Fruit fly (Drosophila melanogaster) whole organism, embryonic: Measurements from ENCODE around the gene mbm.

Experiments used
- B-H2 ChIP-seq: fragments of 200-800 bp; sonication (Bioruptor generic); optimal IDR thresholded peaks from 2 replicates; lab custom pipeline; 2018; ENCODE audit warnings: missing biosample characterization, mild to moderate bottlenecking, missing genetic modification characterization
- Bdp1 ChIP-seq: fragments of 200-800 bp; sonication (Bioruptor generic); optimal IDR thresholded peaks from 3 replicates; lab custom pipeline; 2016; ENCODE audit warnings: missing biosample characterization, missing genetic modification characterization
- Bgb ChIP-seq: fragments of 200-800 bp; sonication (Bioruptor generic); IDR thresholded peaks from 2 replicates; pipeline ENCODE4 v1.3.6; 2022; ENCODE audit warnings: missing biosample characterization, missing genetic modification characterization; ENCODE audit not compliant: partially characterized antibody
- Blimp-1 ChIP-seq: fragments of 200-800 bp; sonication (Bioruptor generic); optimal IDR thresholded peaks from 3 replicates; lab custom pipeline; 2018; ENCODE audit warnings: missing biosample characterization, missing genetic modification characterization, mild to moderate bottlenecking, moderate library complexity, missing genetic modification reagents
- BtbVII ChIP-seq: fragments of 200-800 bp; sonication (Bioruptor generic); optimal IDR thresholded peaks from 3 replicates; lab custom pipeline; 2017; ENCODE audit warnings: missing biosample characterization, mild to moderate bottlenecking, missing genetic modification characterization
- CG10147 ChIP-seq: fragments of 200-800 bp; sonication (Bioruptor generic); optimal IDR thresholded peaks from 2 replicates; lab custom pipeline; 2019; ENCODE audit warnings: missing biosample characterization, mild to moderate bottlenecking, missing genetic modification characterization, moderate library complexity
- CG10654 ChIP-seq: fragments of 200-800 bp; sonication (Bioruptor generic); optimal IDR thresholded peaks from 2 replicates; lab custom pipeline; 2016; ENCODE audit warnings: missing biosample characterization, missing genetic modification characterization
- CG11247 ChIP-seq: fragments of 200-800 bp; sonication (Bioruptor generic); IDR thresholded peaks from 2 replicates; pipeline ENCODE4 v1.3.6; 2022; ENCODE audit warnings: missing biosample characterization, missing genetic modification characterization
- CG12219 ChIP-seq: fragments of 200-800 bp; sonication (Bioruptor generic); optimal IDR thresholded peaks from 3 replicates; lab custom pipeline; 2018; ENCODE audit warnings: missing biosample characterization, mild to moderate bottlenecking, missing genetic modification characterization
- CG13123 ChIP-seq: fragments of 200-800 bp; sonication (Bioruptor generic); optimal IDR thresholded peaks from 2 replicates; lab custom pipeline; 2016; ENCODE audit warnings: missing biosample characterization, missing genetic modification characterization
- CG14014 ChIP-seq: fragments of 200-800 bp; sonication (Bioruptor generic); IDR thresholded peaks from 2 replicates; pipeline ENCODE4 v1.3.6; 2022; ENCODE audit warnings: missing biosample characterization, missing genetic modification characterization
- CG15011 ChIP-seq: fragments of 200-800 bp; sonication (Bioruptor generic); optimal IDR thresholded peaks from 3 replicates; lab custom pipeline; 2018; ENCODE audit warnings: missing biosample characterization, mild to moderate bottlenecking, missing genetic modification characterization
- CG15073 ChIP-seq: fragments of 200-800 bp; sonication (Bioruptor generic); optimal IDR thresholded peaks from 2 replicates; lab custom pipeline; 2016; ENCODE audit warnings: missing biosample characterization, missing genetic modification characterization
- CG15479 ChIP-seq: fragments of 200-800 bp; sonication (Bioruptor generic); optimal IDR thresholded peaks from 3 replicates; lab custom pipeline; 2019; ENCODE audit warnings: missing biosample characterization, mild to moderate bottlenecking, missing genetic modification characterization, moderate library complexity
- CG17359 ChIP-seq: fragments of 200-800 bp; sonication (Bioruptor generic); optimal IDR thresholded peaks from 3 replicates; lab custom pipeline; 2018; ENCODE audit warnings: missing biosample characterization, mild to moderate bottlenecking, missing genetic modification characterization, moderate library complexity
- CG17612 ChIP-seq: fragments of 200-800 bp; sonication (Bioruptor generic); IDR thresholded peaks from 2 replicates; pipeline ENCODE4 v1.3.6; 2022; ENCODE audit warnings: missing biosample characterization, missing genetic modification characterization
- CG18476 ChIP-seq: fragments of 200-800 bp; sonication (Bioruptor generic); optimal IDR thresholded peaks from 2 replicates; lab custom pipeline; 2016; ENCODE audit warnings: missing biosample characterization, mild to moderate bottlenecking, missing genetic modification characterization
- CG2116 ChIP-seq: fragments of 200-800 bp; sonication (Bioruptor generic); optimal IDR thresholded peaks from 3 replicates; lab custom pipeline; 2018; ENCODE audit warnings: missing biosample characterization, mild to moderate bottlenecking, missing genetic modification characterization
- CG4820 ChIP-seq: fragments of 200-800 bp; sonication (Bioruptor generic); optimal IDR thresholded peaks from 3 replicates; lab custom pipeline; 2016; ENCODE audit warnings: missing biosample characterization, missing genetic modification characterization
- CG6272 ChIP-seq: fragments of 200-800 bp; sonication (Bioruptor generic); IDR thresholded peaks from 2 replicates; pipeline ENCODE4 v1.3.6; 2022; ENCODE audit warnings: missing biosample characterization, missing genetic modification characterization
- CG7963 ChIP-seq: fragments of 200-800 bp; sonication (Bioruptor generic); IDR thresholded peaks from 3 replicates; pipeline ENCODE4 v1.3.6; 2022; ENCODE audit warnings: missing biosample characterization, missing genetic modification characterization; ENCODE audit not compliant: partially characterized antibody
- CG8944 ChIP-seq: fragments of 200-800 bp; sonication (Bioruptor generic); optimal IDR thresholded peaks from 3 replicates; lab custom pipeline; 2016; ENCODE audit warnings: missing biosample characterization, missing genetic modification characterization
- D19B ChIP-seq: fragments of 200-800 bp; sonication (Bioruptor generic); optimal IDR thresholded peaks from 2 replicates; lab custom pipeline; 2017; ENCODE audit warnings: missing biosample characterization, mild to moderate bottlenecking, missing genetic modification characterization
- Deaf1 ChIP-seq: fragments of 200-800 bp; optimal IDR thresholded peaks from 3 replicates; lab custom pipeline; 2019; ENCODE audit warnings: missing biosample characterization, mild to moderate bottlenecking, missing genetic modification characterization, moderate library complexity
- Doc2 ChIP-seq: fragments of 200-800 bp; sonication (Bioruptor generic); IDR thresholded peaks from 2 replicates; pipeline ENCODE4 v1.3.6; 2022; ENCODE audit warnings: missing biosample characterization, missing genetic modification characterization
- GATAe ChIP-seq: fragments of 200-800 bp; sonication (Bioruptor generic); conservative IDR thresholded peaks from 2 replicates; pipeline ENCODE4 v1.3.6; 2022; ENCODE audit warnings: missing biosample characterization, missing genetic modification characterization
- Gug ChIP-seq: fragments of 200-800 bp; sonication (Bioruptor generic); IDR thresholded peaks from 4 replicates; pipeline ENCODE4 v1.3.6; 2022; ENCODE audit warnings: missing biosample characterization, missing genetic modification characterization
- MBD-R2 ChIP-seq: fragments of 200-800 bp; sonication (Bioruptor generic); IDR thresholded peaks from 2 replicates; pipeline ENCODE4 v1.3.6; 2022; ENCODE audit warnings: missing biosample characterization, missing genetic modification characterization
- NC2β ChIP-seq: fragments of 200-800 bp; sonication (Bioruptor generic); optimal IDR thresholded peaks from 2 replicates; lab custom pipeline; 2016; ENCODE audit warnings: missing biosample characterization, missing genetic modification characterization
- NFAT ChIP-seq: fragments of 200-800 bp; sonication (Bioruptor generic); IDR thresholded peaks from 2 replicates; pipeline ENCODE4 v1.3.6; 2022; ENCODE audit warnings: missing biosample characterization, missing genetic modification characterization
- NfI ChIP-seq: fragments of 200-800 bp; sonication (Bioruptor generic); optimal IDR thresholded peaks from 3 replicates; lab custom pipeline; 2018; ENCODE audit warnings: missing biosample characterization, mild to moderate bottlenecking, missing genetic modification characterization, moderate library complexity
- Opbp ChIP-seq: fragments of 200-800 bp; sonication (Bioruptor generic); IDR thresholded peaks from 3 replicates; pipeline ENCODE4 v1.3.6; 2022; ENCODE audit warnings: missing biosample characterization, missing genetic modification characterization; ENCODE audit not compliant: partially characterized antibody
- Xbp1 ChIP-seq: fragments of 200-800 bp; sonication (Bioruptor generic); optimal IDR thresholded peaks from 3 replicates; lab custom pipeline; 2016; ENCODE audit warnings: missing biosample characterization, mild to moderate bottlenecking, missing genetic modification characterization
- al ChIP-seq: fragments of 200-800 bp; sonication (Bioruptor generic); IDR thresholded peaks from 2 replicates; pipeline ENCODE4 v1.3.6; 2022; ENCODE audit warnings: missing biosample characterization, missing genetic modification characterization
- ash1 ChIP-seq: fragments of 200-800 bp; sonication (Bioruptor generic); optimal IDR thresholded peaks from 2 replicates; lab custom pipeline; 2018; ENCODE audit warnings: missing biosample characterization, mild to moderate bottlenecking, missing genetic modification characterization
- bbx ChIP-seq: fragments of 200-800 bp; sonication (Bioruptor generic); IDR thresholded peaks from 2 replicates; pipeline ENCODE4 v1.3.6; 2022; ENCODE audit warnings: missing biosample characterization, missing genetic modification characterization; ENCODE audit not compliant: partially characterized antibody
- cad ChIP-seq: fragments of >200 bp; optimal IDR thresholded peaks from 2 replicates; lab custom pipeline; 2017; ENCODE audit warnings: missing biosample characterization, missing genetic modification characterization
- dm ChIP-seq: fragments of 200-800 bp; sonication (Bioruptor generic); optimal IDR thresholded peaks from 3 replicates; lab custom pipeline; 2016; ENCODE audit warnings: missing biosample characterization, missing genetic modification characterization
- fd102C ChIP-seq: fragments of 200-800 bp; sonication (Bioruptor generic); optimal IDR thresholded peaks from 2 replicates; lab custom pipeline; 2018; ENCODE audit warnings: missing biosample characterization, mild to moderate bottlenecking, missing genetic modification characterization, moderate library complexity
- ftz-f1 ChIP-seq: fragments of 200-800 bp; sonication (Bioruptor generic); optimal IDR thresholded peaks from 2 replicates; lab custom pipeline; 2016; ENCODE audit warnings: missing biosample characterization, missing genetic modification characterization
- grau ChIP-seq: fragments of 200-800 bp; optimal IDR thresholded peaks from 3 replicates; lab custom pipeline; 2019; ENCODE audit warnings: missing biosample characterization, mild to moderate bottlenecking, missing genetic modification characterization, moderate library complexity
- hbn ChIP-seq: fragments of 200-800 bp; sonication (Bioruptor generic); IDR thresholded peaks from 2 replicates; pipeline ENCODE4 v1.3.6; 2022; ENCODE audit warnings: missing biosample characterization, missing genetic modification characterization; ENCODE audit not compliant: partially characterized antibody
- jing ChIP-seq: fragments of 200-800 bp; sonication (Bioruptor generic); optimal IDR thresholded peaks from 2 replicates; lab custom pipeline; 2018; ENCODE audit warnings: missing biosample characterization, mild to moderate bottlenecking, missing genetic modification characterization
- jumu ChIP-seq: fragments of 200-800 bp; sonication (Bioruptor generic); optimal IDR thresholded peaks from 3 replicates; lab custom pipeline; 2016; ENCODE audit warnings: missing biosample characterization, missing genetic modification characterization
- pan ChIP-seq, 4 experiments: fragments of >200 bp in 3 of 4; fragments of 200-800 bp in 1 of 4; sonication (Bioruptor generic) in 1 of 4; optimal IDR thresholded peaks in 3 of 4; IDR thresholded peaks in 1 of 4; 2 replicates each; pipeline versions ENCODE4 v1.3.6 to Lab custom; 2017 to 2022; ENCODE audit warnings: missing biosample characterization in 2 of 4, missing genetic modification characterization in 2 of 4, mixed read lengths in 1 of 4
- pzg ChIP-seq: fragments of 200-800 bp; sonication (Bioruptor generic); optimal IDR thresholded peaks from 3 replicates; lab custom pipeline; 2018; ENCODE audit warnings: missing biosample characterization, mild to moderate bottlenecking, missing genetic modification characterization, moderate library complexity
- stc ChIP-seq: fragments of 200-800 bp; sonication (Bioruptor generic); IDR thresholded peaks from 2 replicates; pipeline ENCODE4 v1.3.6; 2022; ENCODE audit warnings: missing biosample characterization, missing genetic modification characterization
- tio ChIP-seq: fragments of 200-800 bp; sonication (Bioruptor generic); optimal IDR thresholded peaks from 2 replicates; lab custom pipeline; 2017; ENCODE audit warnings: missing biosample characterization, missing genetic modification characterization, inconsistent platforms
- vnd ChIP-seq: fragments of 200-800 bp; sonication (Bioruptor generic); IDR thresholded peaks from 3 replicates; pipeline ENCODE4 v1.3.6; 2022; ENCODE audit warnings: missing biosample characterization, missing genetic modification characterization; ENCODE audit not compliant: partially characterized antibody
- zfh1 ChIP-seq: fragments of 200-800 bp; sonication (Bioruptor generic); IDR thresholded peaks from 3 replicates; pipeline ENCODE4 v1.3.6; 2022; ENCODE audit warnings: missing biosample characterization, missing genetic modification characterization

Gene mbm

dm6 chr2L:223351-223750 lies 50.2 kb downstream of the mbm start (continued):
- TF ChIP-seq jumu (GFP tag; lab: Kevin White, UChicago) (peak; percentile 79), grau (tag; lab: Kevin White, UChicago) (peak; percentile 76), Bgb (GFP tag; lab: Robert Waterston, UW) (no peak), CG10147 (peak; percentile 60), CG12219 (GFP tag; lab: Kevin White, UChicago) (peak; percentile 81), CG14014 (peak; percentile 77; the same call in 1 of the 2 replicates), BtbVII (GFP tag; lab: Kevin White, UChicago) (no peak), CG15073 (peak; percentile 70), zfh1 (GFP tag; lab: Robert Waterston, UW) (peak; percentile 97), tio (peak; percentile 85), bbx (GFP tag; lab: Robert Waterston, UW) (no peak), cad (GFP tag; lab: Kevin White, UChicago) (peak; percentile 46), Gug (GFP tag; lab: Robert Waterston, UW) (peak; percentile 72; the same call in 3 of the 4 replicates), ftz-f1 (GFP tag; lab: Kevin White, UChicago) (no peak), NC2β (GFP tag; lab: Kevin White, UChicago) (peak; percentile 88), Doc2 (peak; percentile 8; the same call in 1 of the 2 replicates), NfI (GFP tag; lab: Kevin White, UChicago) (peak; percentile 76), GATAe (GFP tag; lab: Robert Waterston, UW) (no peak), Xbp1 (GFP tag; lab: Kevin White, UChicago) (peak; percentile 88), Opbp (GFP tag; lab: Robert Waterston, UW) (no peak), al (GFP tag; lab: Robert Waterston, UW) (peak; percentile 53), vnd (GFP tag; lab: Robert Waterston, UW) (no peak), CG15479 (GFP tag; lab: Kevin White, UChicago) (no peak), Bdp1 (GFP tag; lab: Kevin White, UChicago) (peak; percentile 73), CG18476 (GFP tag; lab: Kevin White, UChicago) (peak; percentile 85), pzg (GFP tag; lab: Kevin White, UChicago) (no peak), D19B (GFP tag; lab: Kevin White, UChicago) (no peak), CG7963 (GFP tag; lab: Robert Waterston, UW) (no peak), ash1 (GFP tag; lab: Kevin White, UChicago) (no peak), hbn (no peak), fd102C (peak; percentile 61), CG2116 (GFP tag; lab: Kevin White, UChicago) (peak; percentile 53), Blimp-1 (peak; percentile 82), CG17612 (GFP tag; lab: Robert Waterston, UW) (peak; percentile 27; the same call in 1 of the 2 replicates), NFAT (GFP tag; lab: Robert Waterston, UW) (peak; percentile 51; the same call in 1 of the 2 replicates), CG11247 (GFP tag; lab: Robert Waterston, UW) (peak; percentile 77), CG17359 (tag; lab: Kevin White, UChicago) (peak; percentile 88), Deaf1 (no peak), CG15011 (peak; percentile 37), dm (GFP tag; lab: Kevin White, UChicago) (peak; percentile 69), MBD-R2 (GFP tag; lab: Robert Waterston, UW) (peak; percentile 46), CG6272 (GFP tag; lab: Robert Waterston, UW) (peak; percentile 65), CG8944 (GFP tag; lab: Kevin White, UChicago) (peak; percentile 80), CG4820 (peak; percentile 90), CG10654 (GFP tag; lab: Kevin White, UChicago) (peak; percentile 77), B-H2 (GFP tag; lab: Kevin White, UChicago) (no peak), stc (GFP tag; lab: Robert Waterston, UW) (peak; percentile 93), jing (GFP tag; lab: Kevin White, UChicago) (peak; percentile 74), pan (optimal IDR thresholded peaks at IDR 0.05; lab: Kevin White, UChicago) (no peak), pan (GFP tag; optimal IDR thresholded peaks at IDR 0.05 in 1 of 2, IDR thresholded peaks at IDR 0.05 in 1 of 2) (peak in 1 of 2 experiments; percentile 95), CG13123 (GFP tag; lab: Kevin White, UChicago) (peak; percentile 70)
